3 worm cellular contexts compared by ENCODE assay signal in genomic region chrIV:6140700-6141099, ce11.
A peak's percentile ranks its signal among the peaks of the same experiment; 100 is the strongest.
TF ChIP-seq lines count a peak whose summit lies in the region.

No protein-coding gene starts in this region.

TF ChIP-seq in whole organism, late embryonic, 69 proteins besides CTCF, POLR2A, EP300 and RAD21:
- TF ChIP-seq ref-2 (tag; optimal IDR thresholded peaks at IDR 0.05; lab: Kevin White, UChicago) (no peak), unc-55 (GFP tag; optimal IDR thresholded peaks at IDR 0.05; lab: Kevin White, UChicago) (peak; percentile 46), hlh-30 (tag; optimal IDR thresholded peaks at IDR 0.05; lab: Kevin White, UChicago; ENCODE audit: insufficient read depth) (peak; percentile 35)

TF ChIP-seq in whole organism, mixed stage, embryonic, 35 proteins besides CTCF, POLR2A, EP300 and RAD21:
- TF ChIP-seq ceh-83 (GFP tag; optimal IDR thresholded peaks at IDR 0.05; lab: Kevin White, UChicago), result no peak
- TF ChIP-seq flh-1 (GFP tag; optimal IDR thresholded peaks at IDR 0.05; lab: Kevin White, UChicago), result no peak
- TF ChIP-seq unc-120 (tag; optimal IDR thresholded peaks at IDR 0.05; lab: Kevin White, UChicago; ENCODE audit: poor library complexity, severe bottlenecking), result peak; percentile 34
- TF ChIP-seq unc-62 (GFP tag; optimal IDR thresholded peaks at IDR 0.05; lab: Kevin White, UChicago), result peak; percentile 41
- peak; percentile 91 for TF ChIP-seq hlh-1 (tag; optimal IDR thresholded peaks at IDR 0.05; lab: Kevin White, UChicago)

TF ChIP-seq in whole organism, young adult, 124 proteins besides CTCF, POLR2A, EP300 and RAD21:
- TF ChIP-seq hmg-1.2 (GFP tag; IDR thresholded peaks at IDR 0.05; lab: Robert Waterston, UW) (peak; percentile 70), Y53G8AR.9 (GFP tag; conservative IDR thresholded peaks at IDR 0.05; lab: Robert Waterston, UW) (no peak), tlf-1 (GFP tag; optimal IDR thresholded peaks at IDR 0.05; lab: Kevin White, UChicago) (no peak)
